Worm (Caenorhabditis elegans): ENCODE data around the gene lys-3.
A peak's percentile ranks its signal among the peaks of the same experiment; 100 is the strongest.

lys-3 gene

ce11 chrV:10256050-10256449 is 27.3 kb downstream of the lys-3 start, which contains the start of gene nhr-232 (continued):
- TF ChIP-seq nhr-77 (tag; optimal IDR thresholded peaks at IDR 0.05): peak; percentile 73
- peak; percentile 91 for TF ChIP-seq dmd-6 (GFP tag; IDR thresholded peaks at IDR 0.05)

DNA sequence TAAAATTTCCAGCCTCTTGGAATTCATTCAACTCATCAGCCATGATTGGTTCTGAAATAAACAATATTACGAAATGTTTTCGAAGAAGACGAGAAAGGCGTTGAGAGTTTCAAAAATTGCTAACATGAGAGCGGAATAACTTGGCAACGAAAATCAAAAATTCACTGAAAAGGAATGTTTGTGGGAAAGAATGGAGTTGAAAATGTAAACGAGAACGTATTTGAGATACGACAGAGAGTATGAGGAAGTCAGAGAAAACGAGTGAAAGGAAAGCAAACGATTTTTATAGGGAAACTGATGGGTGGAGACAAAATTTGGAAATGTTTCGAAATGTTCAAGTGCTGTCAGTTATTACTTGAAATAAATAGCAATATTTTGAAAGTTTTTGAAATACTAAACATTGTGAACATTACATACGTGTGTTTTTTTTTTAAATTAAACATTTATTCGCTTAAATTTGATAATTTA is 28.3 kb downstream of the lys-3 start, which contains the start of gene rop-1:
Gene rop-1, minus strand, starts transcription at position 51 of the 468 bp plus-strand sequence.
- peak; percentile 12 for TF ChIP-seq pqm-1 (tag; optimal IDR thresholded peaks at IDR 0.05)
- TF ChIP-seq mxl-2 (GFP tag; conservative IDR thresholded peaks at IDR 0.05): no peak
- TF ChIP-seq lsy-2 (tag; optimal IDR thresholded peaks at IDR 0.05): no peak
- TF ChIP-seq ama-1 (optimal IDR thresholded peaks at IDR 0.05): peak; percentile 59
- no peak for TF ChIP-seq egl-43 (GFP tag; IDR thresholded peaks at IDR 0.05)
- TF ChIP-seq Y105C5A.15 (GFP tag; IDR thresholded peaks at IDR 0.05): no peak
- TF ChIP-seq saeg-2 (GFP tag; IDR thresholded peaks at IDR 0.05): no peak
- peak; percentile 37 for TF ChIP-seq nhr-28 (tag; optimal IDR thresholded peaks at IDR 0.05)
- no peak for TF ChIP-seq ztf-11 (tag; optimal IDR thresholded peaks at IDR 0.05)
- peak; percentile 58 for TF ChIP-seq dve-1 (tag; optimal IDR thresholded peaks at IDR 0.05; ENCODE audit: insufficient read depth)
- peak; percentile 94 for TF ChIP-seq zip-2 (tag; optimal IDR thresholded peaks at IDR 0.05)
- TF ChIP-seq unc-130 (GFP tag; optimal IDR thresholded peaks at IDR 0.05): no peak
- no peak for TF ChIP-seq php-3 (GFP tag; IDR thresholded peaks at IDR 0.05)
- TF ChIP-seq gei-8 (GFP tag; optimal IDR thresholded peaks at IDR 0.05): no peak
- no peak for TF ChIP-seq nhr-102 (tag; optimal IDR thresholded peaks at IDR 0.05)
- no peak for TF ChIP-seq arid-1 (GFP tag; conservative IDR thresholded peaks at IDR 0.05)
- no peak for TF ChIP-seq daf-16 (GFP tag; optimal IDR thresholded peaks at IDR 0.05)
- TF ChIP-seq daf-16 (tag; optimal IDR thresholded peaks at IDR 0.05): peak; percentile 64
- no peak for TF ChIP-seq ceh-62 (tag; optimal IDR thresholded peaks at IDR 0.05)
- TF ChIP-seq pha-4 (GFP tag; IDR thresholded peaks at IDR 0.05): no peak
- TF ChIP-seq pha-4 (tag; optimal IDR thresholded peaks at IDR 0.05): peak; percentile 68

DNA sequence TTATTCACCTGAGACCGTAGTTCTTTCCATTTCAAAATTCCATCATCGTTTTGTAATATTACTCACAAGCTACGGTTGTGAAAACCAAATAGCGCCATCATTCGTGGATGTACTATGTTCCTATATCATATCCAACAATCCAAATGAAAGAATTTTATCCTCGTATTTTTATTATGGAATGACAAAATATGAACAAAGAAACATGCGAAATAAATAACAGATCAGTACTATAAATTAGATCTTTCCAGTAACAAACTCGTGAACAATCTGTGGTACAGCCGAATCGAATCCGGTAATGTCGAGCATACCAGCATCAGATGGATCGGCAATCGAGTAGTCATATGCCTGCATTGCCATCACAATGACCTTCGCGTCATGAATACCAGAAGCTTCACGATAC is 30.7 kb downstream of the lys-3 start:
- TF ChIP-seq daf-16 (GFP tag; optimal IDR thresholded peaks at IDR 0.05): no peak
- TF ChIP-seq daf-16 (tag; optimal IDR thresholded peaks at IDR 0.05): peak; percentile 15
- no peak for TF ChIP-seq spr-1 (tag; optimal IDR thresholded peaks at IDR 0.05)
- no peak for TF ChIP-seq ZK337.2 (GFP tag; IDR thresholded peaks at IDR 0.05)
- TF ChIP-seq dmd-9 (GFP tag; IDR thresholded peaks at IDR 0.05): no peak
- TF ChIP-seq ceh-62 (tag; optimal IDR thresholded peaks at IDR 0.05): no peak
- no peak for TF ChIP-seq unc-39 (tag; optimal IDR thresholded peaks at IDR 0.05)
- TF ChIP-seq ama-1 (optimal IDR thresholded peaks at IDR 0.05): peak; percentile 80
- peak; percentile 76 for TF ChIP-seq aha-1 (tag)
- TF ChIP-seq Y48G9A.11 (GFP tag; IDR thresholded peaks at IDR 0.05): no peak
- TF ChIP-seq nhr-102 (tag; optimal IDR thresholded peaks at IDR 0.05): no peak
- no peak for TF ChIP-seq nhr-48 (tag; optimal IDR thresholded peaks at IDR 0.05)
- peak; percentile 8 for TF ChIP-seq mep-1 (tag; optimal IDR thresholded peaks at IDR 0.05)
- peak in 1 of 2 experiments; percentile 41 for TF ChIP-seq lsy-2 (tag; optimal IDR thresholded peaks at IDR 0.05)
- peak; percentile 23 for TF ChIP-seq fos-1 (tag; optimal IDR thresholded peaks at IDR 0.05)
- TF ChIP-seq dmd-6 (GFP tag; IDR thresholded peaks at IDR 0.05): no peak

- TF ChIP-seq madf-9 (GFP tag; conservative IDR thresholded peaks at IDR 0.05) (no peak), nhr-41 (GFP tag; IDR thresholded peaks at IDR 0.05) (no peak), daf-16 (GFP tag; optimal IDR thresholded peaks at IDR 0.05) (peak in 1 of 2 experiments; percentile 72), daf-16 (tag; optimal IDR thresholded peaks at IDR 0.05) (peak; percentile 7), aha-1 (tag) (peak; percentile 94)
Measured at ce11 chrV:10249515-10249914, 33.8 kb downstream of the lys-3 start.

Data from whole organism, L4 larva.